Fruit fly (Drosophila melanogaster): Measurements from ENCODE around the gene CG4360.
A peak's percentile ranks its signal among the peaks of the same experiment; 100 is the strongest.

The CG4360 gene

dm6 chr3R:20285678-20286449 lies 41.9 kb downstream of the CG4360 start (continued):
- TF ChIP-seq Dek (tag; optimal IDR thresholded peaks at IDR 0.05) (no peak), CG12744 (GFP tag; optimal IDR thresholded peaks at IDR 0.05) (no peak), fu2 (GFP tag; optimal IDR thresholded peaks at IDR 0.05) (no peak), CG5953 (GFP tag; IDR thresholded peaks at IDR 0.05) (peak; percentile 78), CG7357 (GFP tag; IDR thresholded peaks at IDR 0.05) (no peak), CG13287 (GFP tag; IDR thresholded peaks at IDR 0.05; ENCODE audit: partially characterized antibody) (no peak), Bgb (GFP tag; IDR thresholded peaks at IDR 0.05; ENCODE audit: partially characterized antibody) (no peak), scrt (GFP tag; optimal IDR thresholded peaks at IDR 0.05) (peak; percentile 37), CG30403 (GFP tag; optimal IDR thresholded peaks at IDR 0.05) (peak; percentile 1), Blimp-1 (GFP tag; optimal IDR thresholded peaks at IDR 0.05) (peak; percentile 87), Taf1 (GFP tag; IDR thresholded peaks at IDR 0.05) (no peak), en (GFP tag; optimal IDR thresholded peaks at IDR 0.05) (no peak), pnt (GFP tag; optimal IDR thresholded peaks at IDR 0.05) (peak; percentile 13), gem (tag; optimal IDR thresholded peaks at IDR 0.05) (peak; percentile 68), CG4360 (GFP tag; IDR thresholded peaks at IDR 0.05) (peak; percentile 45; the same call in 1 of the 2 replicates), crol (GFP tag; IDR thresholded peaks at IDR 0.05) (0 out of 2 replicates have a peak, but pooled peaks have one; percentile 18), sr (GFP tag; IDR thresholded peaks at IDR 0.05) (peak; percentile 66; the same call in 1 of the 3 replicates), gcm (GFP tag; optimal IDR thresholded peaks at IDR 0.05) (peak; percentile 41), HLH4C (GFP tag; IDR thresholded peaks at IDR 0.05; ENCODE audit: partially characterized antibody) (no peak), CG9437 (GFP tag; optimal IDR thresholded peaks at IDR 0.05) (no peak), sqz (GFP tag; optimal IDR thresholded peaks at IDR 0.05) (peak; percentile 55), ewg (GFP tag; optimal IDR thresholded peaks at IDR 0.05) (peak; percentile 74), CG1832 (GFP tag; optimal IDR thresholded peaks at IDR 0.05) (no peak), Gsc (GFP tag; IDR thresholded peaks at IDR 0.05) (no peak), H2.0 (GFP tag; IDR thresholded peaks at IDR 0.05) (peak; percentile 51; the same call in 1 of the 2 replicates), GATAe (GFP tag; conservative IDR thresholded peaks at IDR 0.05) (no peak), sim (GFP tag; IDR thresholded peaks at IDR 0.05) (no peak), CG18262 (tag; optimal IDR thresholded peaks at IDR 0.05) (peak; percentile 25), ttk (GFP tag; IDR thresholded peaks at IDR 0.05) (no peak), oc (tag; optimal IDR thresholded peaks at IDR 0.05) (peak; percentile 91), CG13123 (GFP tag; optimal IDR thresholded peaks at IDR 0.05) (peak; percentile 43), Dp (GFP tag; optimal IDR thresholded peaks at IDR 0.05) (no peak), bab2 (GFP tag; optimal IDR thresholded peaks at IDR 0.05) (peak; percentile 81), dysf (GFP tag; IDR thresholded peaks at IDR 0.05) (peak; percentile 39; the same call in 1 of the 3 replicates), rib (GFP tag; IDR thresholded peaks at IDR 0.05) (no peak), hkb (optimal IDR thresholded peaks at IDR 0.05) (no peak), hkb (GFP tag; IDR thresholded peaks at IDR 0.05) (peak; percentile 51; the same call in 1 of the 2 replicates), Elba2 (GFP tag; optimal IDR thresholded peaks at IDR 0.05) (no peak), CG34224 (GFP tag; IDR thresholded peaks at IDR 0.05; ENCODE audit: partially characterized antibody) (no peak), nerfin-2 (GFP tag; IDR thresholded peaks at IDR 0.05; ENCODE audit: partially characterized antibody) (no peak), sna (GFP tag; IDR thresholded peaks at IDR 0.05; ENCODE audit: partially characterized antibody) (no peak), NfI (GFP tag; optimal IDR thresholded peaks at IDR 0.05) (no peak), stwl (tag; optimal IDR thresholded peaks at IDR 0.05) (peak; percentile 10), yki (optimal IDR thresholded peaks at IDR 0.05) (no peak), sisA (GFP tag; IDR thresholded peaks at IDR 0.05) (peak; percentile 42), vvl (GFP tag; IDR thresholded peaks at IDR 0.05) (peak; percentile 53), CG34422 (GFP tag; IDR thresholded peaks at IDR 0.05) (no peak), CG9215 (GFP tag; IDR thresholded peaks at IDR 0.05) (no peak), Hey (tag; optimal IDR thresholded peaks at IDR 0.05) (peak; percentile 30), Xbp1 (GFP tag; optimal IDR thresholded peaks at IDR 0.05) (peak; percentile 7)

All from whole organism, embryonic.